Worm (Caenorhabditis elegans) whole organism, mixed stage, embryonic: ENCODE results near the gene srx-115.

Experiments used
- M03D4.4 ChIP-seq: sonication (generic microtip); optimal IDR thresholded peaks from 2 replicates; lab custom pipeline; 2017; ENCODE audit warnings: mild to moderate bottlenecking, missing genetic modification characterization, missing compliant biosample characterization
- bed-3 ChIP-seq: fragments of 200-800 bp; sonication (Bioruptor generic); optimal IDR thresholded peaks from 3 replicates; lab custom pipeline; 2018; ENCODE audit warnings: mild to moderate bottlenecking, missing genetic modification characterization, moderate library complexity, missing compliant biosample characterization
- blmp-1 ChIP-seq: fragments of 150-350 bp; optimal IDR thresholded peaks from 2 replicates; lab custom pipeline; 2014; ENCODE audit warnings: missing biosample characterization, missing genetic modification characterization
- ceh-43 ChIP-seq: fragments of 200-800 bp; sonication (Bioruptor generic); optimal IDR thresholded peaks from 2 replicates; lab custom pipeline; 2018; ENCODE audit warnings: mild to moderate bottlenecking, missing genetic modification characterization, moderate library complexity, missing compliant biosample characterization
- ceh-83 ChIP-seq: fragments of 200-800 bp; sonication (Bioruptor generic); optimal IDR thresholded peaks from 2 replicates; lab custom pipeline; 2018; ENCODE audit warnings: mild to moderate bottlenecking, missing genetic modification characterization, missing compliant biosample characterization
- ces-1 ChIP-seq: fragments of 150-350 bp; optimal IDR thresholded peaks from 2 replicates; lab custom pipeline; 2014; ENCODE audit warnings: missing biosample characterization, missing genetic modification reagents, missing genetic modification characterization
- cnd-1 ChIP-seq: fragments of 200-800 bp; sonication (Bioruptor generic); optimal IDR thresholded peaks from 2 replicates; lab custom pipeline; 2018; ENCODE audit warnings: mild to moderate bottlenecking, missing genetic modification characterization, missing compliant biosample characterization
- drap-1 ChIP-seq: fragments of 200-800 bp; sonication (Bioruptor generic); optimal IDR thresholded peaks from 3 replicates; lab custom pipeline; 2018; ENCODE audit warnings: mild to moderate bottlenecking, missing genetic modification characterization, missing compliant biosample characterization
- elt-1 ChIP-seq: sonication (generic microtip); optimal IDR thresholded peaks from 2 replicates; lab custom pipeline; 2017; ENCODE audit warnings: missing genetic modification characterization, mild to moderate bottlenecking, missing compliant biosample characterization, antibody characterized with exemption, moderate library complexity, borderline replicate concordance; ENCODE audit not compliant: insufficient read depth
- flh-1 ChIP-seq: fragments of 200-800 bp; sonication (Bioruptor generic); optimal IDR thresholded peaks from 2 replicates; lab custom pipeline; 2018; ENCODE audit warnings: mild to moderate bottlenecking, missing genetic modification characterization, moderate library complexity, missing compliant biosample characterization
- ham-2 ChIP-seq: fragments of 200-800 bp; sonication (Bioruptor generic); optimal IDR thresholded peaks from 2 replicates; lab custom pipeline; 2018; ENCODE audit warnings: mild to moderate bottlenecking, missing genetic modification characterization, missing compliant biosample characterization
- hlh-1 ChIP-seq: fragments of 150-350 bp; optimal IDR thresholded peaks from 2 replicates; lab custom pipeline; 2014; ENCODE audit warnings: missing biosample characterization, missing genetic modification reagents, missing genetic modification characterization
- lin-13 ChIP-seq: fragments of 150-350 bp; optimal IDR thresholded peaks from 2 replicates; lab custom pipeline; 2014; ENCODE audit warnings: missing biosample characterization, missing genetic modification characterization
- lin-32 ChIP-seq: fragments of 200-800 bp; sonication (Bioruptor generic); optimal IDR thresholded peaks from 2 replicates; lab custom pipeline; 2018; ENCODE audit warnings: mild to moderate bottlenecking, missing genetic modification characterization, missing compliant biosample characterization
- mab-5 ChIP-seq: fragments of 150-350 bp; optimal IDR thresholded peaks from 2 replicates; lab custom pipeline; 2014; ENCODE audit warnings: missing biosample characterization, missing genetic modification characterization
- mep-1 ChIP-seq: fragments of 150-350 bp; optimal IDR thresholded peaks from 2 replicates; lab custom pipeline; 2017; ENCODE audit warnings: missing biosample characterization, missing genetic modification reagents, missing genetic modification characterization, inconsistent platforms
- mls-2 ChIP-seq: sonication (generic microtip); optimal IDR thresholded peaks from 2 replicates; lab custom pipeline; 2016; ENCODE audit warnings: mild to moderate bottlenecking, missing genetic modification characterization, moderate library complexity, missing compliant biosample characterization
- nhr-12 ChIP-seq: fragments of 150-350 bp; optimal IDR thresholded peaks from 2 replicates; lab custom pipeline; 2014; ENCODE audit warnings: missing biosample characterization, missing genetic modification characterization
- nhr-2 ChIP-seq: fragments of 150-350 bp; optimal IDR thresholded peaks from 2 replicates; lab custom pipeline; 2014; ENCODE audit warnings: missing biosample characterization, missing genetic modification characterization
- nhr-237 ChIP-seq: fragments of 150-350 bp; optimal IDR thresholded peaks from 2 replicates; lab custom pipeline; 2014; ENCODE audit warnings: missing biosample characterization, missing genetic modification characterization
- nhr-28 ChIP-seq: fragments of 150-350 bp; optimal IDR thresholded peaks from 2 replicates; lab custom pipeline; 2014; ENCODE audit warnings: missing biosample characterization, missing genetic modification characterization
- nhr-76 ChIP-seq: sonication (generic microtip); optimal IDR thresholded peaks from 2 replicates; lab custom pipeline; 2017; ENCODE audit warnings: missing biosample characterization, missing genetic modification characterization
- pha-4 ChIP-seq: fragments of 150-350 bp; optimal IDR thresholded peaks from 2 replicates; lab custom pipeline; 2018; ENCODE audit warnings: missing biosample characterization, missing genetic modification reagents, missing genetic modification characterization
- sem-2 ChIP-seq: fragments of 200-800 bp; sonication (Bioruptor generic); optimal IDR thresholded peaks from 2 replicates; lab custom pipeline; 2018; ENCODE audit warnings: mild to moderate bottlenecking, missing genetic modification characterization, missing compliant biosample characterization
- snpc-4 ChIP-seq: fragments of 150-350 bp; optimal IDR thresholded peaks from 2 replicates; lab custom pipeline; 2014; ENCODE audit warnings: missing biosample characterization, missing genetic modification characterization
- tbx-8 ChIP-seq: fragments of 200-800 bp; sonication (Bioruptor generic); optimal IDR thresholded peaks from 2 replicates; lab custom pipeline; 2018; ENCODE audit warnings: mild to moderate bottlenecking, missing genetic modification characterization, moderate library complexity, missing compliant biosample characterization
- unc-120 ChIP-seq: sonication (generic microtip); optimal IDR thresholded peaks from 2 replicates; lab custom pipeline; 2017; ENCODE audit warnings: missing genetic modification characterization, missing compliant biosample characterization; ENCODE audit not compliant: poor library complexity, severe bottlenecking
- unc-39 ChIP-seq: fragments of 150-350 bp; optimal IDR thresholded peaks from 2 replicates; lab custom pipeline; 2014; ENCODE audit warnings: missing biosample characterization, missing genetic modification characterization
- unc-62 ChIP-seq: fragments of 150-350 bp; optimal IDR thresholded peaks from 2 replicates; lab custom pipeline; 2014; ENCODE audit warnings: missing biosample characterization, missing genetic modification reagents, missing genetic modification characterization
- zip-8 ChIP-seq: fragments of 150-350 bp; optimal IDR thresholded peaks from 2 replicates; lab custom pipeline; 2014; ENCODE audit warnings: missing biosample characterization, missing genetic modification characterization

The srx-115 gene

ce11 chrV:8732934-8733333, 38.8 kb upstream of the srx-115 start, which contains the start of gene ZC196.4:
Gene ZC196.4, plus strand, starts transcription at chrV:8733106.
- TF ChIP-seq elt-1 (tag; lab: Kevin White, UChicago) (no peak), pha-4 (tag; lab: Kevin White, UChicago) (no peak), ceh-43 (no peak), unc-39 (tag; lab: Kevin White, UChicago) (no peak), ceh-83 (GFP tag; lab: Kevin White, UChicago) (no peak), snpc-4 (tag; lab: Kevin White, UChicago) (no peak), tbx-8 (no peak), sem-2 (GFP tag; lab: Kevin White, UChicago) (no peak), nhr-12 (no peak), mab-5 (tag; lab: Kevin White, UChicago) (no peak), lin-32 (GFP tag; lab: Kevin White, UChicago) (no peak), mls-2 (tag; lab: Kevin White, UChicago) (no peak), flh-1 (GFP tag; lab: Kevin White, UChicago) (no peak), nhr-2 (tag; lab: Kevin White, UChicago) (no peak), M03D4.4 (tag; lab: Kevin White, UChicago) (no peak), cnd-1 (tag; lab: Kevin White, UChicago) (no peak), mep-1 (tag; lab: Kevin White, UChicago) (no peak), unc-62 (GFP tag; lab: Kevin White, UChicago) (no peak), lin-13 (tag; lab: Kevin White, UChicago) (no peak)

- TF ChIP-seq ces-1 (GFP tag; lab: Kevin White, UChicago) (no peak), unc-39 (tag; lab: Kevin White, UChicago) (no peak), nhr-28 (tag; lab: Kevin White, UChicago) (no peak), unc-120 (tag; lab: Kevin White, UChicago) (no peak)
- TF ChIP-seq, all 35 proteins: peak for 0
Observed at ce11 chrV:8736369-8736768, 35.3 kb upstream of the srx-115 start, which contains the start of gene ZC196.3. Gene ZC196.3, plus strand, starts transcription at chrV:8736669.

- no peak for TF ChIP-seq lin-13 (tag; lab: Kevin White, UChicago)
- no peak for TF ChIP-seq flh-1 (GFP tag; lab: Kevin White, UChicago)
- TF ChIP-seq nhr-12 = no peak
- no peak for TF ChIP-seq mls-2 (tag; lab: Kevin White, UChicago)
- no peak for TF ChIP-seq sem-2 (GFP tag; lab: Kevin White, UChicago)
- TF ChIP-seq nhr-237 = no peak
- TF ChIP-seq M03D4.4 (tag; lab: Kevin White, UChicago) = no peak
- no peak for TF ChIP-seq ham-2
- TF ChIP-seq unc-62 (GFP tag; lab: Kevin White, UChicago) = no peak
- no peak for TF ChIP-seq cnd-1 (tag; lab: Kevin White, UChicago)
- TF ChIP-seq lin-32 (GFP tag; lab: Kevin White, UChicago) = no peak
Observed at ce11 chrV:8739136-8739535, 32.6 kb upstream of the srx-115 start, which contains the start of gene ZC196.2. Gene ZC196.2, plus strand, starts transcription at chrV:8739436.

- no peak for TF ChIP-seq lin-13 (tag; lab: Kevin White, UChicago)
- no peak for TF ChIP-seq flh-1 (GFP tag; lab: Kevin White, UChicago)
- no peak for TF ChIP-seq lin-32 (GFP tag; lab: Kevin White, UChicago)
- TF ChIP-seq, all 35 proteins: peak for 0
Observed at ce11 chrV:8745858-8746257, 25.8 kb upstream of the srx-115 start, which contains the start of gene B0507.6. Gene B0507.6, plus strand, starts transcription at chrV:8746158.

ce11 chrV:8753395-8753794, 18.3 kb upstream of the srx-115 start, which contains the start of gene B0507.5:
Gene B0507.5, plus strand, starts transcription at chrV:8753695.
- TF ChIP-seq tbx-8 (no peak), unc-39 (tag; lab: Kevin White, UChicago) (no peak), snpc-4 (tag; lab: Kevin White, UChicago) (no peak), lin-32 (GFP tag; lab: Kevin White, UChicago) (no peak), sem-2 (GFP tag; lab: Kevin White, UChicago) (no peak), ham-2 (no peak), ceh-83 (GFP tag; lab: Kevin White, UChicago) (no peak), flh-1 (GFP tag; lab: Kevin White, UChicago) (no peak), nhr-76 (tag; lab: Kevin White, UChicago) (no peak), blmp-1 (tag; lab: Kevin White, UChicago) (no peak), drap-1 (GFP tag; lab: Kevin White, UChicago) (no peak), zip-8 (tag; lab: Kevin White, UChicago) (no peak), hlh-1 (no peak), bed-3 (no peak), pha-4 (tag; lab: Kevin White, UChicago) (no peak), ces-1 (GFP tag; lab: Kevin White, UChicago) (no peak), mab-5 (tag; lab: Kevin White, UChicago) (no peak)
